Worm (Caenorhabditis elegans): ENCODE data around the gene ZK896.5.

Gene ZK896.5

DNA sequence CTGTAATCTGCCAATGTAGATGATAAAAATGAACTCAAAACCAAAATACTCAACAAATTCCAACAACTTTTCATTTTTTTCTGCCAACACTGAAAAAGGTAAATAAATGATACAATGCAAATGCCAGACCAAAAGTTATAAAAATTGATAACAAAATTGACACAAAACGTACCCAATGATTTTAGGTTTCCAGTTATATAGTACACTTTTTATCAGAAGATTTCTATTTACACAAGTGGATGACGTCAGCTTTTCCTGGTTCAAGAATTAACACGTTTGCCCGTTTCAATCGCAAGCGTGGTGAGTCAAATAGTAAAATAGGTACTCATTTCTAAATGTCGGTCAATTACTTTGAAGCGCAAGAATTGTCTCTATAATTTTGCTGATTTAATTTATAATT, at the start of gene ZK896.5:
Gene ZK896.5 (minus strand): TSS at position 89 of the 400 bp plus-strand sequence.
- TF ChIP-seq unc-62 (GFP tag; optimal IDR thresholded peaks at IDR 0.05): no peak

- no peak for TF ChIP-seq unc-62 (GFP tag; optimal IDR thresholded peaks at IDR 0.05)
Observed at ce11 chrIV:12926639-12927038, 47.2 kb upstream of the ZK896.5 start, which contains the start of gene srlf-5. Gene srlf-5 (minus strand): TSS chrIV:12926739.

- no peak for TF ChIP-seq unc-62 (GFP tag; optimal IDR thresholded peaks at IDR 0.05)
Observed at ce11 chrIV:12924332-12924731, 44.9 kb upstream of the ZK896.5 start, which contains the start of gene srlf-4. Gene srlf-4 (minus strand): TSS chrIV:12924432.

DNA sequence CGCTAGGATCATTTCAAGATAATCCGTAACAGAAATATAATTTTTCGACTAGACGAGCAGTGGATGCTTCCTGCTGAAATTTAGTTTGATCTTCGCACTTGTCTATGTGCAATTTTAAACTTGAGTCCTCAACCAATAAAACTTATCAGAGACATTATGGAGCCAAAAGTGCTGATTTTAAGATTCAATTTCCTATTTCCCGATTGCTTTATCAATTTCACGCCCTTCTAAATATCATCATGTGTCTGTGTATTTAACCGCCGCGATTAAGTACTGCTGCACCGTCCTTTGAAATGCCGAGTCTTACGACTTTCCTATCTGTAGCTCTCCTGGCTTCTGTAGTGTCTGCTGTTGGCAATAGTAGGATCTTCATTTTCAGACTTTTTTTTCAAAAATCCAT, 41.6 kb upstream of the ZK896.5 start, which contains the start of gene C32H11.4:
Gene C32H11.4 (plus strand): TSS at position 238 of the 400 bp plus-strand sequence.
- TF ChIP-seq unc-62 (GFP tag; optimal IDR thresholded peaks at IDR 0.05): no peak

- no peak for TF ChIP-seq unc-62 (GFP tag; optimal IDR thresholded peaks at IDR 0.05)
Observed at ce11 chrIV:12920553-12920952, 41.1 kb upstream of the ZK896.5 start.

- no peak for TF ChIP-seq unc-62 (GFP tag; optimal IDR thresholded peaks at IDR 0.05)
Observed at ce11 chrIV:12918256-12918655, 38.8 kb upstream of the ZK896.5 start, which contains the start of gene C32H11.3. Gene C32H11.3 (plus strand): TSS chrIV:12918556.

DNA sequence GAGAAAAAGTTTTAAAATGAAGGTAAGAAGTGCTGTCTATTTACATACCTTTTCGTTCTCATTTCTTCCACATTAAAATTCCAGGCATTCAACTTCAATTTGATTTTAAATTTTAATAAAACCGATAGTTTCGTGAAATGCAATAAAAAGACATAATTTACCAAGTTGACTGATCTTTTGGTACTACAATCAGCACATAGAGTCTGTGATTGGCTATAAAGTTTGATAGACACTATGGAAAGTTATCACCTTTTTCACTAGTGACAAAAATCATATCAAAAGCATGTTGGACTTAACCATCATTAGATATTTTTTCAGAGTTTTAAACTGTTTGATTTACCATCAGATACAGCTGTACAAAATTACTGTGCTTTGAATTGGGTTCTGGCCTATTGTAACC, 36.0 kb upstream of the ZK896.5 start, which contains the start of gene srz-15:
Gene srz-15 (plus strand): TSS at position 301 of the 400 bp plus-strand sequence.
- TF ChIP-seq unc-62 (GFP tag; optimal IDR thresholded peaks at IDR 0.05): no peak

DNA sequence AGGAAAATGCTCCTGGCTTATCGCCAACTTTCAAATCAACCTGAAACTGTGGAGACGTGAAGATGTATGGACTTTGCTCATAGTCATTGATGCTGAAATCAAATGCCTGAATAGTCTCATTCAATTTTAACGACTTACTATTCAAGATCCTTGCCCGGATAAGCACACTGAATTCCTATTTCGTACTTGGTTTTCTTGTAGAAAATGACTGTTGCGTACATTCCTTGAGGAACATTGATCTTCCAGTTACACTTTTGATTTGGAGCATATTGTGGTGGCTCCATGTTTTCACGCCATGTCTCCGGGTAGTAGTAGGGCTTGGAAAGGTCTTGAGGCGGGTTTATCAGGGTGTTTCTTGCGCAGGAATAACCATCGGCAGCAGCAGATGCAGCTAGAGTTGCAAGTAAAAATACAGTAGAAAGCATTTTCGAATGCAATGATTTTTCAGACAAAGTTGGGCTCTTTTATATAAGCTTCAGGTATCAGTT, 35.1 kb upstream of the ZK896.5 start, which contains the start of gene irg-6:
Gene irg-6 (minus strand): TSS at position 438 of the 488 bp plus-strand sequence.
- TF ChIP-seq unc-62 (GFP tag; optimal IDR thresholded peaks at IDR 0.05): no peak

DNA sequence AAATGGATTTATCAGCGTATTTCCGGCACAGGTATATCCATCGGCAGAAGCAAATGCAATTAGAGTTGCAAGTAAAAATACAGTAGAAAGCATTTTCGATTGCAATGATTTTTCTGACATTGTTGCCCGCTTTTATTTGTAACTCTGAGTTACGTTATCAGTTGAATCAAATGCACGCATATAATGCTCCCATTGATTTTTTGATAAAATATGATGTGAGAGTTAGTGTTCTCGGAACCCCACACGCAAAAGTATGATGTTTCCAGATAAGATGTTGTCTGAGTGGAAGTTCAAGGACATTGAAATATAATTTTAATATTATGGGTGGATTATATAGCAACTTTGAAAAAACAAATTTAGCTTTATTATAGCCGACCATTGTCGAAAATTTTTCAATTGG, 32.5 kb upstream of the ZK896.5 start, which contains the start of gene K08D8.5:
Gene K08D8.5 (minus strand): TSS at position 140 of the 400 bp plus-strand sequence.
- TF ChIP-seq unc-62 (GFP tag; optimal IDR thresholded peaks at IDR 0.05): no peak

ce11 chrIV:12909871-12910270, 30.4 kb upstream of the ZK896.5 start, which contains the start of gene K08D8.4:
Gene K08D8.4 (minus strand): TSS chrIV:12909998.
- no peak for TF ChIP-seq unc-62 (GFP tag; optimal IDR thresholded peaks at IDR 0.05)

DNA sequence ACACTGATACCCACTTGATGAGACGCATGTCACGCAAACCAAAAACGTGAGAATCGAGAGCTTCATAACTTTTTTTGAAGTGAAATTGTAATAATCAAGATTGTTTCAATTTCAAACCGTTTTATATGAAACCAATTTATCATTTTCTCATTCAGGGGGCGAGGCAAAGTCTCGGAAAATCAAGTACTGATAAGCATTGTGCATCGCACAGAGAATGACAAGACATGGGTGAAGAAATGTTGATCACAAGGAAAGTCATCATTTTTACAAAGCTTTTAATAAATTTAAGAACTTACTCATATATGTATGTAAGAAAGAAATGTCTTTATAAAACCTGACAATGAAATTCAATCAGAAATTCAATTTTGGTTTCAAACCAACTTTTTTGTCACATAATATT, 27.1 kb upstream of the ZK896.5 start, which contains the start of gene K08D8.3:
Gene K08D8.3 (minus strand): TSS at position 131 of the 400 bp plus-strand sequence.
- no peak for TF ChIP-seq unc-62 (GFP tag; optimal IDR thresholded peaks at IDR 0.05)

DNA sequence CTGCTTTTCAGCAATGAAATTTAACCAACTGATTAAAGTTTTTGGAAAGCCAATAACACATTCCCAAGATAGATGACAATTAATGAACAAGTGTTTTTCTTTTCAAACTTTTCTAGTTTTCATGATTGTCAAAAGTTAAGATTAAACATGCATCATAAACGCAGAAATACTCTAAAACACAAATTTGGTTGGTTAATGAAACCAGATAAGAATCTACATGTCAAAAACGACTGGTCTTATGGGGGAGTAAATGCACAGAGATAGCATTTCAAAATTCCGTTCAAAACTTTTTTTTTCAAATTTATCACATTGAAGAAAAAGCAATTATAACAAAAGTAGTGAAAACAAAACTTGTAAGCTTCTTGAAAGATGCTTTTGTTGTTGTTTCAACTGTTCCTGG, 24.2 kb upstream of the ZK896.5 start:
- TF ChIP-seq unc-62 (GFP tag; optimal IDR thresholded peaks at IDR 0.05): no peak

ce11 chrIV:12902430-12903110, 23.1 kb upstream of the ZK896.5 start, which contains the start of gene K08D8.2:
Gene K08D8.2 (plus strand): TSS chrIV:12903060.
- no peak for TF ChIP-seq unc-62 (GFP tag; optimal IDR thresholded peaks at IDR 0.05)

DNA sequence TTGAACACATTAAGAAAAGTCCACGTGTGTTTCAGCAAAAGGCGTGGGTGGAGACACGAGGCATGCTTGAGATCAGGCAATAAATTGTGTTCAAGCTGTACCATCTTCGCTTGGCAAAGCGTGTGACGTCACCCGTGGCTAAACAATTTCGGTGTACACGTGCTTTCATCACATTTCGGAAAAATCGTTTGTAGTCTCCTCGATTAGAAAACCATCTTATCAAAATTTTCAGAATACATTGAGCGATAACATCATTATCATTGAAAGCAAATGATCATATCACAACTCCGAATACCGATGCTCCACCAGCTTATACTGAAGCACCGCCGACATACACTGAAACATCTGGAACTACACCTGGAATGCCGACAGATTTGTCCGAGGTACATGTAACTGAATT, 22.2 kb upstream of the ZK896.5 start:
- TF ChIP-seq unc-62 (GFP tag; optimal IDR thresholded peaks at IDR 0.05): no peak

DNA sequence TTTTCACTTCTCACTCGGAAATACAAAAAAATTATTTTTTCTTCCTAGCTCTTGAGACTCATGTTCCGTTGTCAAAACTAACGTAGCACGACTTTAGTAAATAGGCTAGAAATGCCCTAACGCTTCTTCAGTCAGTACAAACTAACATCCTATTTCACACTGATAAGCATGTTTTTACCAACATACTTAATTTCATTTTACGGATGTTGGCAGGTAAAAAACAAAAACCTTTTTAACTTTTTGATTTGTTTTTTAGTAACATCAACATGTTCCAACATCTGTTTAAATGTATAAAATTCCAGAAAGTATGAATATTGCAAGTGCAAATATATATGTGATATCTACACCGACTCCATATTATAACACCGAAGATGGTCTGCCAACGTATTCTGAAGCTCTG, 20.8 kb upstream of the ZK896.5 start, which contains the start of gene K08D8.10:
Gene K08D8.10 (plus strand): TSS at position 301 of the 400 bp plus-strand sequence.
- no peak for TF ChIP-seq unc-62 (GFP tag; optimal IDR thresholded peaks at IDR 0.05)

- TF ChIP-seq unc-62 (GFP tag; optimal IDR thresholded peaks at IDR 0.05): no peak
Observed at ce11 chrIV:12899392-12899791, 19.9 kb upstream of the ZK896.5 start, which contains the start of gene K08D8.9. Gene K08D8.9 (plus strand): TSS chrIV:12899692.

DNA sequence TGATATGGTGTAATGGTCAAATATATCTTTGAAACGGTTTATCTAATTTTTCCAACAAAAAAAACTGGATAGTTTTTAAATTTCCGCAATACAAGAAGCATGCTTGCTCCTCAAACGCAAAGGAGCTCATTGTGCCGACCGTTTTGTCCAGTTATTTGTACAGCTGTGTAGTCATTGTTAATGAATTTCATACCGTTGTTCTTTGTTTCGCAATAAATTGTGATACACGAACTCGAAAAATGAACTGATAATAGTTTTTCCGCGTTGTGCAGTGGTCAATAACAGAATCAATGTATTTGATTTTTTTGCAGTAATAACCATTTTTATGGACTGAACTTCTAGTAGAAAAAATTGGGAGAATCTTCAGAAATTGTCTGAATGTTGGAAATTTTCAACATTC, 19.4 kb upstream of the ZK896.5 start:
- TF ChIP-seq unc-62 (GFP tag; optimal IDR thresholded peaks at IDR 0.05): no peak
